Fruit fly (Drosophila melanogaster) whole organism, embryonic: Measurements from ENCODE around the gene Pde9.

Source experiments
- Atf3 ChIP-seq: fragments of 200-800 bp; sonication (Bioruptor generic); optimal IDR thresholded peaks from 3 replicates; lab custom pipeline; 2016; ENCODE audit warnings: missing biosample characterization, missing genetic modification characterization
- B-H1 ChIP-seq: fragments of 200-800 bp; sonication (Bioruptor generic); IDR thresholded peaks from 3 replicates; pipeline ENCODE4 v1.3.6; 2022; ENCODE audit warnings: missing biosample characterization, missing genetic modification characterization
- CG10209 ChIP-seq: fragments of 200-800 bp; sonication (Bioruptor generic); optimal IDR thresholded peaks from 3 replicates; lab custom pipeline; 2017; ENCODE audit warnings: missing biosample characterization, mild to moderate bottlenecking, missing genetic modification characterization, missing genetic modification reagents
- CG10654 ChIP-seq: fragments of 200-800 bp; sonication (Bioruptor generic); optimal IDR thresholded peaks from 2 replicates; lab custom pipeline; 2016; ENCODE audit warnings: missing biosample characterization, missing genetic modification characterization
- CG11723 ChIP-seq: fragments of 200-800 bp; sonication (Bioruptor generic); optimal IDR thresholded peaks from 2 replicates; lab custom pipeline; 2017; ENCODE audit warnings: missing biosample characterization, mild to moderate bottlenecking, missing genetic modification characterization
- CG12744 ChIP-seq: fragments of 200-800 bp; sonication (Bioruptor generic); optimal IDR thresholded peaks from 2 replicates; lab custom pipeline; 2016; ENCODE audit warnings: missing biosample characterization, missing genetic modification characterization
- CG13287 ChIP-seq: fragments of 200-800 bp; sonication (Bioruptor generic); IDR thresholded peaks from 2 replicates; pipeline ENCODE4 v1.3.6; 2022; ENCODE audit warnings: missing biosample characterization, missing genetic modification characterization; ENCODE audit not compliant: partially characterized antibody
- CG13296 ChIP-seq: fragments of 200-800 bp; sonication (Bioruptor generic); optimal IDR thresholded peaks from 3 replicates; lab custom pipeline; 2018; ENCODE audit warnings: missing biosample characterization, mild to moderate bottlenecking, missing genetic modification characterization
- CG14014 ChIP-seq: fragments of 200-800 bp; sonication (Bioruptor generic); IDR thresholded peaks from 2 replicates; pipeline ENCODE4 v1.3.6; 2022; ENCODE audit warnings: missing biosample characterization, missing genetic modification characterization
- CG17361 ChIP-seq: fragments of 200-800 bp; sonication (Bioruptor generic); IDR thresholded peaks from 3 replicates; pipeline ENCODE4 v1.3.6; 2022; ENCODE audit warnings: missing biosample characterization, missing genetic modification characterization
- CG30431 ChIP-seq: fragments of 200-800 bp; sonication (Bioruptor generic); optimal IDR thresholded peaks from 2 replicates; lab custom pipeline; 2017; ENCODE audit warnings: missing biosample characterization, missing genetic modification characterization
- CG31224 ChIP-seq: fragments of 200-800 bp; sonication (Bioruptor generic); IDR thresholded peaks from 2 replicates; pipeline ENCODE4 v1.3.6; 2022; ENCODE audit warnings: missing biosample characterization, missing genetic modification characterization
- CG3407 ChIP-seq: fragments of 200-800 bp; sonication (Bioruptor generic); optimal IDR thresholded peaks from 2 replicates; lab custom pipeline; 2018; ENCODE audit warnings: missing biosample characterization, mild to moderate bottlenecking, missing genetic modification characterization
- CG4404 ChIP-seq: fragments of 200-800 bp; sonication (Bioruptor generic); IDR thresholded peaks from 2 replicates; pipeline ENCODE4 v1.3.6; 2022; ENCODE audit warnings: missing biosample characterization, missing genetic modification characterization
- CG4424 ChIP-seq: fragments of 200-800 bp; sonication (Bioruptor generic); optimal IDR thresholded peaks from 3 replicates; lab custom pipeline; 2016; ENCODE audit warnings: missing biosample characterization, missing genetic modification characterization
- CG7928 ChIP-seq: fragments of 200-800 bp; sonication (Bioruptor generic); optimal IDR thresholded peaks from 2 replicates; lab custom pipeline; 2017; ENCODE audit warnings: missing biosample characterization, mild to moderate bottlenecking, missing genetic modification characterization
- CG8359 ChIP-seq: fragments of 200-800 bp; sonication (Bioruptor generic); optimal IDR thresholded peaks from 2 replicates; lab custom pipeline; 2017; ENCODE audit warnings: missing biosample characterization, mild to moderate bottlenecking, missing genetic modification characterization, borderline replicate concordance
- CTCF ChIP-seq: fragments of 200-800 bp; sonication (Bioruptor generic); optimal IDR thresholded peaks from 2 replicates; lab custom pipeline; 2017; ENCODE audit warnings: missing biosample characterization, mild to moderate bottlenecking, missing genetic modification characterization, moderate library complexity
- D19A ChIP-seq: fragments of 200-800 bp; optimal IDR thresholded peaks from 3 replicates; lab custom pipeline; 2019; ENCODE audit warnings: missing biosample characterization, mild to moderate bottlenecking, missing genetic modification characterization, moderate library complexity
- Dbx ChIP-seq: fragments of 200-800 bp; sonication (Bioruptor generic); IDR thresholded peaks from 3 replicates; pipeline ENCODE4 v1.3.6; 2022; ENCODE audit warnings: missing biosample characterization, missing genetic modification characterization
- Dfd ChIP-seq, 2 experiments: fragments of >200 bp; optimal IDR thresholded peaks; 2 replicates each; lab custom pipeline; 2017; ENCODE audit warnings: missing biosample characterization in 2 of 2, missing genetic modification characterization in 2 of 2
- Dll ChIP-seq: fragments of 200-800 bp; sonication (Bioruptor generic); IDR thresholded peaks from 4 replicates; pipeline ENCODE4 v1.3.6; 2022; ENCODE audit warnings: missing biosample characterization, missing genetic modification characterization; ENCODE audit not compliant: partially characterized antibody
- HLH3B ChIP-seq: fragments of 200-800 bp; sonication (Bioruptor generic); IDR thresholded peaks from 2 replicates; pipeline ENCODE4 v1.3.6; 2022; ENCODE audit warnings: missing biosample characterization, missing genetic modification characterization
- HmgD ChIP-seq: fragments of 200-800 bp; sonication (Bioruptor generic); optimal IDR thresholded peaks from 3 replicates; lab custom pipeline; 2016; ENCODE audit warnings: missing biosample characterization, missing genetic modification characterization
- Hr3 ChIP-seq: fragments of 200-800 bp; sonication (Bioruptor generic); optimal IDR thresholded peaks from 3 replicates; lab custom pipeline; 2016; ENCODE audit warnings: missing biosample characterization, missing genetic modification characterization
- Mad ChIP-seq: fragments of 200-800 bp; sonication (Bioruptor generic); optimal IDR thresholded peaks from 2 replicates; lab custom pipeline; 2016; ENCODE audit warnings: missing biosample characterization, missing genetic modification characterization
- Med ChIP-seq: fragments of 200-800 bp; sonication (Bioruptor generic); peaks from one replicate; lab custom pipeline; 2016; ENCODE audit warnings: missing biosample characterization, missing genetic modification characterization, mild to moderate bottlenecking, inconsistent platforms, moderate library complexity
- Opbp ChIP-seq: fragments of 200-800 bp; sonication (Bioruptor generic); IDR thresholded peaks from 3 replicates; pipeline ENCODE4 v1.3.6; 2022; ENCODE audit warnings: missing biosample characterization, missing genetic modification characterization; ENCODE audit not compliant: partially characterized antibody
- Spps ChIP-seq: fragments of 200-800 bp; sonication (Bioruptor generic); optimal IDR thresholded peaks from 2 replicates; lab custom pipeline; 2018; ENCODE audit warnings: missing biosample characterization, mild to moderate bottlenecking, missing genetic modification characterization
- Vsx1 ChIP-seq: fragments of 200-800 bp; sonication (Bioruptor generic); optimal IDR thresholded peaks from 2 replicates; lab custom pipeline; 2017; ENCODE audit warnings: missing biosample characterization, mild to moderate bottlenecking, missing genetic modification characterization, missing genetic modification reagents
- ac ChIP-seq: fragments of 200-800 bp; sonication (Bioruptor generic); optimal IDR thresholded peaks from 3 replicates; lab custom pipeline; 2017; ENCODE audit warnings: missing biosample characterization, mild to moderate bottlenecking, missing genetic modification characterization
- ci ChIP-seq: fragments of 200-800 bp; sonication (Bioruptor generic); IDR thresholded peaks from 3 replicates; pipeline ENCODE4 v1.3.6; 2022; ENCODE audit warnings: missing biosample characterization, missing genetic modification characterization
- crol ChIP-seq: fragments of 200-800 bp; sonication (Bioruptor generic); IDR thresholded peaks from 2 replicates; pipeline ENCODE4 v1.3.6; 2022; ENCODE audit warnings: missing biosample characterization, missing genetic modification characterization
- dm ChIP-seq: fragments of 200-800 bp; sonication (Bioruptor generic); optimal IDR thresholded peaks from 3 replicates; lab custom pipeline; 2016; ENCODE audit warnings: missing biosample characterization, missing genetic modification characterization
- ems ChIP-seq: fragments of 200-800 bp; sonication (Bioruptor generic); optimal IDR thresholded peaks from 3 replicates; lab custom pipeline; 2016; ENCODE audit warnings: missing biosample characterization, missing genetic modification characterization
- fd102C ChIP-seq: fragments of 200-800 bp; sonication (Bioruptor generic); optimal IDR thresholded peaks from 2 replicates; lab custom pipeline; 2018; ENCODE audit warnings: missing biosample characterization, mild to moderate bottlenecking, missing genetic modification characterization, moderate library complexity
- h ChIP-seq: fragments of >200 bp; optimal IDR thresholded peaks from 2 replicates; lab custom pipeline; 2017
- inv ChIP-seq: fragments of 200-800 bp; sonication (Bioruptor generic); IDR thresholded peaks from 2 replicates; pipeline ENCODE4 v1.3.6; 2022; ENCODE audit warnings: missing biosample characterization, missing genetic modification characterization; ENCODE audit not compliant: partially characterized antibody
- ken ChIP-seq: fragments of 200-800 bp; sonication (Bioruptor generic); IDR thresholded peaks from 3 replicates; pipeline ENCODE4 v1.3.6; 2022; ENCODE audit warnings: missing biosample characterization, missing genetic modification characterization
- lola ChIP-seq, 3 experiments: fragments of >200 bp in 2 of 3; fragments of 200-800 bp in 1 of 3; sonication (Bioruptor generic) in 1 of 3; optimal IDR thresholded peaks; 2 replicates each; lab custom pipeline; 2017 to 2019; ENCODE audit warnings: missing biosample characterization in 3 of 3, missing genetic modification characterization in 3 of 3, mild to moderate bottlenecking in 1 of 3, moderate library complexity in 1 of 3
- lov ChIP-seq, 2 experiments: fragments of 200-800 bp in 1 of 2; fragments of >200 bp in 1 of 2; sonication (Bioruptor generic) in 1 of 2; IDR thresholded peaks in 1 of 2; optimal IDR thresholded peaks in 1 of 2; 2 replicates in 1 of 2; 3 replicates in 1 of 2; pipeline versions ENCODE4 v1.3.6 to Lab custom; 2017 to 2022; ENCODE audit warnings: missing biosample characterization in 1 of 2, missing genetic modification characterization in 1 of 2
- pros ChIP-seq: fragments of 200-800 bp; sonication (Bioruptor generic); optimal IDR thresholded peaks from 3 replicates; lab custom pipeline; 2019; ENCODE audit warnings: missing biosample characterization, mild to moderate bottlenecking, missing genetic modification characterization, moderate library complexity
- salm ChIP-seq: fragments of 200-800 bp; sonication (Bioruptor generic); optimal IDR thresholded peaks from 2 replicates; lab custom pipeline; 2018; ENCODE audit warnings: missing biosample characterization, mild to moderate bottlenecking, missing genetic modification characterization
- scrt ChIP-seq: fragments of 200-800 bp; sonication (Bioruptor generic); optimal IDR thresholded peaks from 2 replicates; lab custom pipeline; 2018; ENCODE audit warnings: missing biosample characterization, mild to moderate bottlenecking, missing genetic modification characterization, moderate library complexity
- shn ChIP-seq: fragments of 200-800 bp; sonication (Bioruptor generic); optimal IDR thresholded peaks from 3 replicates; lab custom pipeline; 2016; ENCODE audit warnings: missing biosample characterization, missing genetic modification characterization
- ssp ChIP-seq: fragments of 200-800 bp; sonication (Bioruptor generic); IDR thresholded peaks from 2 replicates; pipeline ENCODE4 v1.3.6; 2022; ENCODE audit warnings: missing biosample characterization, missing genetic modification characterization
- stwl ChIP-seq: fragments of 200-800 bp; sonication (Bioruptor generic); optimal IDR thresholded peaks from 3 replicates; lab custom pipeline; 2018; ENCODE audit warnings: missing biosample characterization, mild to moderate bottlenecking, missing genetic modification characterization, moderate library complexity
- tin ChIP-seq: fragments of 200-800 bp; sonication (Bioruptor generic); optimal IDR thresholded peaks from 3 replicates; lab custom pipeline; 2016; ENCODE audit warnings: missing biosample characterization, missing genetic modification characterization
- unpg ChIP-seq: fragments of 200-800 bp; sonication (Bioruptor generic); optimal IDR thresholded peaks from 3 replicates; lab custom pipeline; 2018; ENCODE audit warnings: missing biosample characterization, mild to moderate bottlenecking, missing genetic modification characterization, moderate library complexity

The Pde9 gene

dm6 chrX:12755600-12756373 is 141.3 kb downstream of the Pde9 start (continued):
- TF ChIP-seq CG8359 (GFP tag; lab: Kevin White, UChicago) (no peak), inv (GFP tag; lab: Robert Waterston, UW) (no peak), lola (GFP tag; optimal IDR thresholded peaks at IDR 0.05; lab: Kevin White, UChicago) (peak in 1 of 3 experiments; percentile 41), CG7928 (peak; percentile 10), lov (optimal IDR thresholded peaks at IDR 0.05; lab: Kevin White, UChicago) (no peak), lov (GFP tag; IDR thresholded peaks at IDR 0.05; lab: Robert Waterston, UW) (no peak), ci (GFP tag; lab: Robert Waterston, UW) (peak; percentile 44; the same call in 2 of the 3 replicates), CG10209 (GFP tag; lab: Kevin White, UChicago) (peak; percentile 91), CG10654 (peak; percentile 46), ssp (GFP tag; lab: Robert Waterston, UW) (peak; percentile 66), CG12744 (GFP tag; lab: Kevin White, UChicago) (no peak), dm (GFP tag; lab: Kevin White, UChicago) (peak; percentile 16), Hr3 (GFP tag; lab: Kevin White, UChicago) (peak; percentile 88), HmgD (GFP tag; lab: Kevin White, UChicago) (no peak), CTCF (GFP tag; lab: Kevin White, UChicago) (peak; percentile 2), Dbx (GFP tag; lab: Robert Waterston, UW) (peak; percentile 85), ems (GFP tag; lab: Kevin White, UChicago) (peak; percentile 25), Opbp (GFP tag; lab: Robert Waterston, UW) (no peak), unpg (GFP tag; lab: Kevin White, UChicago) (peak; percentile 59), Mad (GFP tag; lab: Kevin White, UChicago) (peak; percentile 68), CG3407 (GFP tag; lab: Kevin White, UChicago) (no peak), tin (GFP tag; lab: Kevin White, UChicago) (peak; percentile 45), Vsx1 (GFP tag; lab: Kevin White, UChicago) (peak; percentile 69), Dll (GFP tag; lab: Robert Waterston, UW) (no peak), CG31224 (GFP tag; lab: Robert Waterston, UW) (peak; percentile 80), B-H1 (peak; percentile 50; the same call in 1 of the 3 replicates), stwl (tag; lab: Kevin White, UChicago) (no peak), pros (GFP tag; lab: Kevin White, UChicago) (no peak), scrt (GFP tag; lab: Kevin White, UChicago) (peak; percentile 49), HLH3B (GFP tag; lab: Robert Waterston, UW) (peak; percentile 63), Dfd (GFP tag; optimal IDR thresholded peaks at IDR 0.05; lab: Kevin White, UChicago) (no peak), CG11723 (GFP tag; lab: Kevin White, UChicago) (no peak), D19A (tag; lab: Kevin White, UChicago) (peak; percentile 85), Med (peak; percentile 91), CG17361 (GFP tag; lab: Robert Waterston, UW) (peak; percentile 88), fd102C (GFP tag; lab: Kevin White, UChicago) (no peak), CG30431 (peak; percentile 68), ken (GFP tag; lab: Robert Waterston, UW) (peak; percentile 67), Atf3 (GFP tag; lab: Kevin White, UChicago) (peak; percentile 33), CG4424 (peak; percentile 70), CG13296 (GFP tag; lab: Kevin White, UChicago) (peak; percentile 76), ac (GFP tag; lab: Kevin White, UChicago) (no peak), crol (peak; percentile 89), shn (peak; percentile 73), salm (tag; lab: Kevin White, UChicago) (no peak), CG14014 (GFP tag; lab: Robert Waterston, UW) (peak; percentile 75; the same call in 1 of the 2 replicates), CG13287 (GFP tag; lab: Robert Waterston, UW) (no peak), CG4404 (GFP tag; lab: Robert Waterston, UW) (peak; percentile 68), h (lab: Kevin White, UChicago) (no peak), Spps (tag; lab: Kevin White, UChicago) (no peak)
